Worm (Caenorhabditis elegans) whole organism, young adult: Measurements from ENCODE around the gene F55E10.1.
"Not testable (repeated sequence)": the region's sequence is repeated elsewhere in the genome, so short reads cannot be mapped to it uniquely, and the experiment has no call there.

Experiments
- B0019.2 ChIP-seq: fragments of 200-800 bp; sonication (Bioruptor generic); conservative IDR thresholded peaks from 2 replicates; pipeline ENCODE4 v1.3.6; 2022; ENCODE audit warnings: missing genetic modification reagents, missing genetic modification characterization, missing compliant biosample characterization
- B0261.1 ChIP-seq: sonication (generic microtip); optimal IDR thresholded peaks from 2 replicates; lab custom pipeline; 2016; ENCODE audit warnings: mild to moderate bottlenecking, missing genetic modification characterization, moderate library complexity, missing compliant biosample characterization
- B0336.3 ChIP-seq: fragments of 200-800 bp; sonication (Bioruptor generic); IDR thresholded peaks from 2 replicates; pipeline ENCODE4 v1.3.6; 2022; ENCODE audit warnings: missing genetic modification characterization, missing compliant biosample characterization
- D2030.7 ChIP-seq: fragments of 200-800 bp; sonication (Bioruptor generic); IDR thresholded peaks from 2 replicates; pipeline ENCODE4 v1.3.6; 2022; ENCODE audit warnings: missing genetic modification reagents, missing genetic modification characterization, missing compliant biosample characterization
- F10E7.11 ChIP-seq: sonication (generic microtip); optimal IDR thresholded peaks from 2 replicates; lab custom pipeline; 2017; ENCODE audit warnings: mild to moderate bottlenecking, missing genetic modification characterization, moderate library complexity, missing compliant biosample characterization
- F37B4.10 ChIP-seq: fragments of 200-800 bp; sonication (Bioruptor generic); IDR thresholded peaks from 2 replicates; pipeline ENCODE4 v1.3.6; 2022; ENCODE audit warnings: missing genetic modification characterization, missing compliant biosample characterization
- K12H6.12 ChIP-seq: fragments of 200-800 bp; sonication (Bioruptor generic); optimal IDR thresholded peaks from 2 replicates; lab custom pipeline; 2018; ENCODE audit warnings: mild to moderate bottlenecking, missing genetic modification characterization, missing compliant biosample characterization
- Y56A3A.18 ChIP-seq: fragments of 200-800 bp; sonication (Bioruptor generic); IDR thresholded peaks from 2 replicates; pipeline ENCODE4 v1.3.6; 2022; ENCODE audit warnings: missing genetic modification reagents, missing genetic modification characterization, missing compliant biosample characterization
- aptf-2 ChIP-seq: fragments of 200-800 bp; sonication (Bioruptor generic); conservative IDR thresholded peaks from 2 replicates; pipeline ENCODE4 v1.3.6; 2022; ENCODE audit warnings: missing genetic modification reagents, missing genetic modification characterization, missing compliant biosample characterization
- aptf-3 ChIP-seq: fragments of 200-800 bp; sonication (Bioruptor generic); IDR thresholded peaks from 2 replicates; pipeline ENCODE4 v1.3.6; 2022; ENCODE audit warnings: missing genetic modification characterization, missing compliant biosample characterization
- athp-1 ChIP-seq: sonication (generic microtip); optimal IDR thresholded peaks from 2 replicates; lab custom pipeline; 2017; ENCODE audit warnings: mild to moderate bottlenecking, missing genetic modification characterization, missing compliant biosample characterization
- attf-3 ChIP-seq: fragments of 200-800 bp; sonication (Bioruptor generic); conservative IDR thresholded peaks from 2 replicates; pipeline ENCODE4 v1.3.6; 2022; ENCODE audit warnings: missing genetic modification reagents, missing genetic modification characterization, missing compliant biosample characterization
- cebp-2 ChIP-seq: fragments of 200-800 bp; sonication (Bioruptor generic); IDR thresholded peaks from 2 replicates; pipeline ENCODE4 v1.3.6; 2022; ENCODE audit warnings: missing genetic modification characterization, missing compliant biosample characterization
- ceh-40 ChIP-seq: fragments of 200-800 bp; sonication (Bioruptor generic); IDR thresholded peaks from 2 replicates; pipeline ENCODE4 v1.3.6; 2022; ENCODE audit warnings: missing genetic modification characterization, missing compliant biosample characterization
- ceh-58 ChIP-seq: fragments of 200-800 bp; sonication (Bioruptor generic); IDR thresholded peaks from 2 replicates; pipeline ENCODE4 v1.3.6; 2022; ENCODE audit warnings: missing genetic modification characterization, missing compliant biosample characterization
- dox-1 ChIP-seq: fragments of 200-800 bp; sonication (Bioruptor generic); IDR thresholded peaks from 2 replicates; pipeline ENCODE4 v1.3.6; 2022; ENCODE audit warnings: missing genetic modification reagents, missing genetic modification characterization, missing compliant biosample characterization
- dpff-1 ChIP-seq: sonication (generic microtip); optimal IDR thresholded peaks from 2 replicates; lab custom pipeline; 2017; ENCODE audit warnings: mild to moderate bottlenecking, missing genetic modification characterization, missing compliant biosample characterization
- efl-1 ChIP-seq: fragments of 150-350 bp; optimal IDR thresholded peaks from 2 replicates; lab custom pipeline; 2014; ENCODE audit warnings: missing biosample characterization, missing genetic modification reagents, missing genetic modification characterization
- him-1 ChIP-seq: sonication (generic microtip); optimal IDR thresholded peaks from 2 replicates; lab custom pipeline; 2016; ENCODE audit warnings: missing genotype, missing genetic modification reagents, missing genetic modification characterization, missing compliant biosample characterization
- hsf-1 ChIP-seq: fragments of 200-800 bp; sonication (Bioruptor generic); IDR thresholded peaks from 2 replicates; pipeline ENCODE4 v1.3.6; 2022; ENCODE audit warnings: missing genetic modification reagents, missing genetic modification characterization, missing compliant biosample characterization
- lin-54 ChIP-seq: fragments of 200-800 bp; sonication (Bioruptor generic); optimal IDR thresholded peaks from 2 replicates; lab custom pipeline; 2018; ENCODE audit warnings: mild to moderate bottlenecking, missing genetic modification characterization, missing compliant biosample characterization
- lir-1 ChIP-seq: fragments of 200-800 bp; sonication (Bioruptor generic); conservative IDR thresholded peaks from 2 replicates; pipeline ENCODE4 v1.3.6; 2022; ENCODE audit warnings: missing genetic modification reagents, missing genetic modification characterization, missing compliant biosample characterization
- lsy-27 ChIP-seq: sonication (generic microtip); optimal IDR thresholded peaks from 2 replicates; lab custom pipeline; 2017; ENCODE audit warnings: missing genetic modification characterization, mild to moderate bottlenecking, missing compliant biosample characterization, antibody characterized with exemption, missing genotype, borderline replicate concordance; ENCODE audit not compliant: insufficient read depth
- madf-10 ChIP-seq: sonication (generic microtip); optimal IDR thresholded peaks from 2 replicates; lab custom pipeline; 2016; ENCODE audit warnings: mild to moderate bottlenecking, missing genetic modification characterization, missing compliant biosample characterization
- madf-3 ChIP-seq: fragments of 200-800 bp; sonication (Bioruptor generic); IDR thresholded peaks from 2 replicates; pipeline ENCODE4 v1.3.6; 2022; ENCODE audit warnings: missing genetic modification reagents, missing genetic modification characterization, missing compliant biosample characterization
- madf-6 ChIP-seq: fragments of 200-800 bp; sonication (Bioruptor generic); IDR thresholded peaks from 2 replicates; pipeline ENCODE4 v1.3.6; 2022; ENCODE audit warnings: missing genetic modification reagents, missing genetic modification characterization, missing compliant biosample characterization
- mxl-1 ChIP-seq: sonication (generic microtip); optimal IDR thresholded peaks from 2 replicates; lab custom pipeline; 2016; ENCODE audit warnings: missing genetic modification characterization, missing compliant biosample characterization
- nhr-120 ChIP-seq: fragments of 200-800 bp; sonication (Bioruptor generic); IDR thresholded peaks from 2 replicates; pipeline ENCODE4 v1.3.6; 2022; ENCODE audit warnings: missing genetic modification characterization, missing compliant biosample characterization
- nhr-80 ChIP-seq: sonication (generic microtip); optimal IDR thresholded peaks from 2 replicates; lab custom pipeline; 2016; ENCODE audit warnings: missing genetic modification characterization, missing compliant biosample characterization
- pbrm-1 ChIP-seq: fragments of 200-800 bp; sonication (Bioruptor generic); IDR thresholded peaks from 2 replicates; pipeline ENCODE4 v1.3.6; 2022; ENCODE audit warnings: missing genetic modification reagents, missing genetic modification characterization, missing compliant biosample characterization
- pha-4 ChIP-seq: fragments of 150-350 bp; sonication (generic microtip); optimal IDR thresholded peaks from 2 replicates; lab custom pipeline; 2014; ENCODE audit warnings: missing biosample characterization, missing genetic modification reagents, missing genetic modification characterization
- rcor-1 ChIP-seq: fragments of 200-800 bp; sonication (Bioruptor generic); IDR thresholded peaks from 2 replicates; pipeline ENCODE4 v1.3.6; 2022; ENCODE audit warnings: missing genetic modification reagents, missing genetic modification characterization, missing compliant biosample characterization
- snpc-1.1 ChIP-seq: sonication (generic microtip); optimal IDR thresholded peaks from 2 replicates; lab custom pipeline; 2017; ENCODE audit warnings: missing genetic modification characterization, mild to moderate bottlenecking, missing compliant biosample characterization, antibody characterized with exemption, moderate library complexity, missing genotype, missing genetic modification reagents; ENCODE audit not compliant: insufficient read depth
- somi-1 ChIP-seq: fragments of 200-800 bp; sonication (Bioruptor generic); optimal IDR thresholded peaks from 2 replicates; lab custom pipeline; 2018; ENCODE audit warnings: mild to moderate bottlenecking, missing genetic modification characterization, missing compliant biosample characterization
- sptf-2 ChIP-seq: fragments of 200-800 bp; sonication (Bioruptor generic); optimal IDR thresholded peaks from 2 replicates; lab custom pipeline; 2018; ENCODE audit warnings: mild to moderate bottlenecking, missing genetic modification characterization, missing compliant biosample characterization
- xnd-1 ChIP-seq: sonication (generic microtip); optimal IDR thresholded peaks from 2 replicates; lab custom pipeline; 2016; ENCODE audit warnings: missing genotype, missing genetic modification reagents, missing genetic modification characterization, missing compliant biosample characterization
- zim-3 ChIP-seq: sonication (generic microtip); optimal IDR thresholded peaks from 2 replicates; lab custom pipeline; 2017; ENCODE audit warnings: mild to moderate bottlenecking, missing genetic modification characterization, moderate library complexity, missing compliant biosample characterization
- ztf-18 ChIP-seq: sonication (generic microtip); optimal IDR thresholded peaks from 2 replicates; lab custom pipeline; 2016; ENCODE audit warnings: missing genotype, mild to moderate bottlenecking, missing genetic modification characterization, missing compliant biosample characterization
- ztf-22 ChIP-seq: fragments of 200-800 bp; sonication (Bioruptor generic); optimal IDR thresholded peaks from 2 replicates; lab custom pipeline; 2018; ENCODE audit warnings: mild to moderate bottlenecking, missing genetic modification characterization, moderate library complexity, missing compliant biosample characterization
- ztf-3 ChIP-seq: fragments of 200-800 bp; sonication (Bioruptor generic); optimal IDR thresholded peaks from 2 replicates; lab custom pipeline; 2018; ENCODE audit warnings: mild to moderate bottlenecking, missing genetic modification characterization, missing compliant biosample characterization
- ztf-6 ChIP-seq: fragments of 200-800 bp; sonication (Bioruptor generic); IDR thresholded peaks from 2 replicates; pipeline ENCODE4 v1.3.6; 2022; ENCODE audit warnings: missing genetic modification reagents, missing genetic modification characterization, missing compliant biosample characterization

F55E10.1 gene

DNA sequence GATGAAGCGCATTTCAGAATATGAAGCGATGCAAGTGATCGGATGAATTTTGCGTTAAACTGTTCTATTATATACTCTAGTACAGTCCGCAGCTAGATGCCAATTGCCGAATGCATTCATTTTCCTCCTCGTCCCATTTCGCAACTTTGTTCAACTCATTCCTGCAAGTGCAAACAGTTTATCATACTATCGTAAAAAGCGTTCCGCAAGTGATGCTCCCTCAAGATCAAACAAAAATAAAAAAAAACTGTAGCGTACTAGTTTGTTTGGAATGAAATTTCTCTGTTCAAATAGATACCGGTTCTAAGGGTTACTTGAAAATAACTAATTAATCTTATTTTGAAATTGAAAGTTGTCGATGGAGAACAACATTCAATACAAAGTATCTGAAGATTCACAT is 20.9 kb upstream of the F55E10.1 start, which contains the start of gene pqn-57:
Gene pqn-57, minus strand, starts transcription at position 101 of the 400 bp plus-strand sequence.
- TF ChIP-seq aptf-3 (GFP tag; lab: Robert Waterston, UW) (no peak), ztf-18 (no peak)

DNA sequence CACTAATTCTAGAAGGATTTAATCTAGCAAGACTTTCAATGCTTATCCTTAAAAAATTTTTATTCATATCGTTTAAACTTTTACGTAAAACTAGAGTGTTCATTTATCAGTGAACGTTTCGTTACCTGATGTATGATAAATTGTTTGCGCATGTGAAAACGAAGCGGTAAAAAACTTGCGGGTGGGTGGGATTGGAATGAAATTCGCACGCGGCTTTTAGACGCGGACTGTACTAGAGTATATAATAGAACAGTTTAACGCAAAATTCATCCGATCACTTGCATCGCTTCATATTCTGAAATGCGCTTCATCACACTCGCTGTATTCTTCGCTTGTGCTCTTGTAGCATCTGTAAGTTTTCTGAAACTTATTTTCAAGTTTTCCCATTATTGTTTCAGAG is 20.0 kb upstream of the F55E10.1 start, which contains the start of gene abu-9:
Gene abu-9, plus strand, starts transcription at position 301 of the 400 bp plus-strand sequence.
- not testable (repeated sequence) for TF ChIP-seq dpff-1 (tag; lab: Kevin White, UChicago); ztf-3 (GFP tag; lab: Kevin White, UChicago); madf-10
- TF ChIP-seq, all 124 proteins: peak for 0; not testable (repeated sequence) for 124

DNA sequence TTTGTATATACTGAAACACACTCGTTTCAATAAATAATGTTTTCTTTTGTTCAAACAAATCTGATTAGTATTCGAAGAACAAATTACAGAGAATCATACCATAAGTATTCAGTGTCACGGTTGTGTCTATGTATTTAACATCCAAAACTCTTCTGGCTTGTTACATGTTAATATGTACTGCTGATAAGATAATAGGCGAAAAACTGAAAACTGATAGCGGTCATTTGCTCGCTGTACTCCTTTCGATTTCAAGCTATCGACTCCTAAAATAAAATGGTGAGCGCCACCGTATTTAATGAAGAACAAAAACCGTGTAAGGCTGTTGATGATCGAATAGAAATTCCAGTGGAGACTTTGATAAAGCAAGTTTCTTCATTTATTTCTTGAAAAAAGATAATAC is 18.4 kb upstream of the F55E10.1 start, which contains the start of gene R09F10.1:
Gene R09F10.1, plus strand, starts transcription at position 222 of the 400 bp plus-strand sequence.
- TF ChIP-seq lsy-27 (tag; lab: Kevin White, UChicago), result no peak
- TF ChIP-seq dox-1 (GFP tag; lab: Robert Waterston, UW), result peak; percentile 14; the same call in 1 of the 2 replicates
- TF ChIP-seq K12H6.12, result no peak
- TF ChIP-seq somi-1 (GFP tag; lab: Kevin White, UChicago), result no peak
- TF ChIP-seq nhr-80 (tag; lab: Kevin White, UChicago), result peak; percentile 72
- TF ChIP-seq ceh-40 (GFP tag; lab: Robert Waterston, UW), result no peak
- no peak for TF ChIP-seq rcor-1 (GFP tag; lab: Robert Waterston, UW)

DNA sequence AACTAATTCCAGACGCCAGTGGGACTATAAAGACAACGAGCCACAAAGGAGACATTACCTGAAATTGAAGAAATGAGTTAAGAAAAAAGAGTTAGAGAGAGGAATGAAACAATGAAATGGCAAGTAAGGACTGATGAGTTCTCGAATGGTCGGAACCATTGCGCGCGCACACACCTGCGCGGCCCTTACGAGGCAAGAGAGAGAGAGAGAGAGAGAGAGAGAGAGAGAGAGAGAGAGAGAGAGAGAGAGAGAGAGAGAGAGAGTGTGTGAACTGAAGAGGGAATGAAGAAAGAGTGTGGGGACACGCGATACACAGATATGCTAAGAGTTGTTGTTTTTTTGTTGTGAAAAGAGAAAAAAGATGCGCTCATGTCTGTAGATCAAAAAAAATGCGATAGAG is 15.4 kb upstream of the F55E10.1 start, which contains the start of gene R09F10.8:
Gene R09F10.8, minus strand, starts transcription at position 58 of the 400 bp plus-strand sequence.
- TF ChIP-seq madf-6 (GFP tag; lab: Robert Waterston, UW) (peak; percentile 45; the same call in 1 of the 2 replicates), dox-1 (GFP tag; lab: Robert Waterston, UW) (peak; percentile 41; the same call in 1 of the 2 replicates), cebp-2 (no peak), lir-1 (GFP tag; lab: Robert Waterston, UW) (no peak), efl-1 (GFP tag; lab: Kevin White, UChicago) (peak; percentile 32)
- TF ChIP-seq, all 124 proteins: peak for 3

DNA sequence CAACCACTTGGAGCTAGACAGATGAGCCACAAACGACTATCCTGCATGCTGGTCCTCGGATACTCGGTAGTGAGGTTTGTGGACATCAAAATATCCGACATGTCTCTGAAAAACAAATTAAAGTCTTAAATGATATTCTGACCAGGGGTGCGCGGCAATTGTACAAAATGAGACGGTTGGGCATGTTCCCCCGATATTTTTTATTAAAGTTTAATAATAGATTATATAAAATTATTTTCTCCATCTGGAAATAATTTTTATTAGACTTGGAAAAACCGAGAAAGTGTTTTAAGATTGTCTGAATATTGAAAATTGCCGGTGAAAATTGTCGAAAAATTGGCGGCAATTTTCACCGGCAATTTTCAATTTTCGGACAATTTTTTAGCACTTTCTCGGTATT is 14.0 kb upstream of the F55E10.1 start, which contains the start of gene F55E10.4:
Gene F55E10.4, minus strand, starts transcription at position 101 of the 400 bp plus-strand sequence.
- TF ChIP-seq sptf-2 (GFP tag; lab: Kevin White, UChicago) (no peak), xnd-1 (tag; lab: Kevin White, UChicago) (no peak), hsf-1 (no peak), zim-3 (tag; lab: Kevin White, UChicago) (no peak), B0336.3 (no peak), nhr-120 (no peak), dpff-1 (tag; lab: Kevin White, UChicago) (no peak), ceh-58 (GFP tag; lab: Robert Waterston, UW) (no peak), ztf-6 (no peak), lin-54 (GFP tag; lab: Kevin White, UChicago) (no peak)

DNA sequence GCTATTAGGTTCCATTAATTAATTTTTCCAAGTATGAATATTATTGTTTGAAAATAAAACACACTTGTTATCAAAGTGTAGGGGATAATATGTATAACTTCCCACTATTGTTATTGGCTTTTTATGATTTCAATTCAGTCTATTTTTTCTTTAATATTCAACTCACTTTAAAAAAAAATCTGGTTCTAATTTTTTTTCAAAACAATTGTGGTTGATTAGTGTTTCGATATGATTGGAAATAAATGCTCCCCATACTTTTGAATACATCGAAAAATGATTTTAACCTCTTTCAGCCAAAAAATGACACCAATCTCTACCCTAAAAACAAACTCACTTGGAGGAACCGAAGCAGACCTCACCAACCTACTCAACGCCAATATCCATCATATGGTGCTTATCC is 1.4 kb upstream of the F55E10.1 start, which contains the start of gene F55E10.2:
Gene F55E10.2, plus strand, starts transcription at position 301 of the 400 bp plus-strand sequence.
- TF ChIP-seq madf-3 (GFP tag; lab: Robert Waterston, UW) (no peak), efl-1 (GFP tag; lab: Kevin White, UChicago) (no peak), Y56A3A.18 (GFP tag; lab: Robert Waterston, UW) (no peak), aptf-2 (GFP tag; lab: Robert Waterston, UW) (no peak), ztf-22 (GFP tag; lab: Kevin White, UChicago) (no peak), pbrm-1 (no peak), attf-3 (GFP tag; lab: Robert Waterston, UW) (no peak), mxl-1 (tag; lab: Kevin White, UChicago) (no peak), him-1 (tag; lab: Kevin White, UChicago) (no peak), dox-1 (GFP tag; lab: Robert Waterston, UW) (no peak), D2030.7 (GFP tag; lab: Robert Waterston, UW) (no peak), F10E7.11 (tag; lab: Kevin White, UChicago) (no peak), B0261.1 (tag; lab: Kevin White, UChicago) (no peak), B0019.2 (GFP tag; lab: Robert Waterston, UW) (no peak), pha-4 (no peak), snpc-1.1 (tag; lab: Kevin White, UChicago) (no peak), athp-1 (tag; lab: Kevin White, UChicago) (no peak), F37B4.10 (GFP tag; lab: Robert Waterston, UW) (no peak)
